Worm (Caenorhabditis elegans) whole organism, young adult: ENCODE results near the gene twk-44.

Experiments
- B0035.1 ChIP-seq: sonication (generic microtip); optimal IDR thresholded peaks from 2 replicates; lab custom pipeline; 2016; ENCODE audit warnings: missing genetic modification characterization, mild to moderate bottlenecking, missing compliant biosample characterization, missing genotype, missing genetic modification reagents
- D2030.7 ChIP-seq: fragments of 200-800 bp; sonication (Bioruptor generic); IDR thresholded peaks from 2 replicates; pipeline ENCODE4 v1.3.6; 2022; ENCODE audit warnings: missing genetic modification reagents, missing genetic modification characterization, missing compliant biosample characterization
- T07F8.4 ChIP-seq: sonication (generic microtip); optimal IDR thresholded peaks from 2 replicates; lab custom pipeline; 2016; ENCODE audit warnings: mild to moderate bottlenecking, missing genetic modification characterization, moderate library complexity, missing compliant biosample characterization
- T26A5.8 ChIP-seq: sonication (generic microtip); optimal IDR thresholded peaks from 2 replicates; lab custom pipeline; 2016; ENCODE audit warnings: missing genetic modification characterization, missing compliant biosample characterization
- Y53F4B.3 ChIP-seq: fragments of 200-800 bp; sonication (Bioruptor generic); IDR thresholded peaks from 2 replicates; pipeline ENCODE4 v1.3.6; 2022; ENCODE audit warnings: missing genetic modification reagents, missing genetic modification characterization, missing compliant biosample characterization
- Y53G8AR.9 ChIP-seq: fragments of 200-800 bp; sonication (Bioruptor generic); conservative IDR thresholded peaks from 2 replicates; pipeline ENCODE4 v1.3.6; 2022; ENCODE audit warnings: missing genetic modification reagents, missing genetic modification characterization, missing compliant biosample characterization
- Y79H2A.3 ChIP-seq: fragments of 200-800 bp; sonication (Bioruptor generic); conservative IDR thresholded peaks from 2 replicates; pipeline ENCODE4 v1.3.6; 2022; ENCODE audit warnings: missing genetic modification reagents, missing genetic modification characterization, missing compliant biosample characterization
- atf-7 ChIP-seq: sonication (generic microtip); optimal IDR thresholded peaks from 2 replicates; lab custom pipeline; 2017; ENCODE audit warnings: mild to moderate bottlenecking, missing genetic modification characterization, missing compliant biosample characterization
- athp-1 ChIP-seq: sonication (generic microtip); optimal IDR thresholded peaks from 2 replicates; lab custom pipeline; 2017; ENCODE audit warnings: mild to moderate bottlenecking, missing genetic modification characterization, missing compliant biosample characterization
- attf-3 ChIP-seq: fragments of 200-800 bp; sonication (Bioruptor generic); conservative IDR thresholded peaks from 2 replicates; pipeline ENCODE4 v1.3.6; 2022; ENCODE audit warnings: missing genetic modification reagents, missing genetic modification characterization, missing compliant biosample characterization
- ccch-3 ChIP-seq: fragments of 200-800 bp; sonication (Bioruptor generic); optimal IDR thresholded peaks from 2 replicates; lab custom pipeline; 2018; ENCODE audit warnings: mild to moderate bottlenecking, missing genetic modification characterization, missing compliant biosample characterization
- cebp-1 ChIP-seq, 2 experiments: fragments of 200-800 bp in 1 of 2; sonication (Bioruptor generic) in 1 of 2; sonication (generic microtip) in 1 of 2; IDR thresholded peaks in 1 of 2; optimal IDR thresholded peaks in 1 of 2; 2 replicates each; pipeline versions ENCODE4 v1.3.6 to Lab custom; 2017 to 2022; ENCODE audit warnings: missing compliant biosample characterization in 2 of 2, missing genetic modification characterization in 2 of 2, mild to moderate bottlenecking in 1 of 2, missing genetic modification reagents in 1 of 2, moderate library complexity in 1 of 2
- ceh-27 ChIP-seq: fragments of 200-800 bp; sonication (Bioruptor generic); optimal IDR thresholded peaks from 2 replicates; lab custom pipeline; 2018; ENCODE audit warnings: mild to moderate bottlenecking, missing genetic modification characterization, moderate library complexity, missing compliant biosample characterization
- ceh-40 ChIP-seq: fragments of 200-800 bp; sonication (Bioruptor generic); IDR thresholded peaks from 2 replicates; pipeline ENCODE4 v1.3.6; 2022; ENCODE audit warnings: missing genetic modification characterization, missing compliant biosample characterization
- dox-1 ChIP-seq: fragments of 200-800 bp; sonication (Bioruptor generic); IDR thresholded peaks from 2 replicates; pipeline ENCODE4 v1.3.6; 2022; ENCODE audit warnings: missing genetic modification reagents, missing genetic modification characterization, missing compliant biosample characterization
- dpff-1 ChIP-seq: sonication (generic microtip); optimal IDR thresholded peaks from 2 replicates; lab custom pipeline; 2017; ENCODE audit warnings: mild to moderate bottlenecking, missing genetic modification characterization, missing compliant biosample characterization
- dpl-1 ChIP-seq: fragments of 150-350 bp; optimal IDR thresholded peaks from 2 replicates; lab custom pipeline; 2014; ENCODE audit warnings: missing biosample characterization, missing genetic modification reagents, missing genetic modification characterization
- fkh-3 ChIP-seq: sonication (generic microtip); optimal IDR thresholded peaks from 2 replicates; lab custom pipeline; 2016; ENCODE audit warnings: mild to moderate bottlenecking, missing genetic modification characterization, missing compliant biosample characterization
- gei-17 ChIP-seq: fragments of 200-800 bp; sonication (Bioruptor generic); optimal IDR thresholded peaks from 2 replicates; lab custom pipeline; 2018; ENCODE audit warnings: mild to moderate bottlenecking, missing genetic modification characterization, missing compliant biosample characterization
- him-1 ChIP-seq: sonication (generic microtip); optimal IDR thresholded peaks from 2 replicates; lab custom pipeline; 2016; ENCODE audit warnings: missing genotype, missing genetic modification reagents, missing genetic modification characterization, missing compliant biosample characterization
- hmg-1.2 ChIP-seq: fragments of 200-800 bp; sonication (Bioruptor generic); IDR thresholded peaks from 2 replicates; pipeline ENCODE4 v1.3.6; 2022; ENCODE audit warnings: missing genetic modification reagents, missing genetic modification characterization, missing compliant biosample characterization
- hmg-20 ChIP-seq: fragments of 200-800 bp; sonication (Bioruptor generic); IDR thresholded peaks from 2 replicates; pipeline ENCODE4 v1.3.6; 2022; ENCODE audit warnings: missing genetic modification reagents, missing genetic modification characterization, missing compliant biosample characterization
- hrde-1 ChIP-seq: sonication (generic microtip); optimal IDR thresholded peaks from 2 replicates; lab custom pipeline; 2016; ENCODE audit warnings: missing genetic modification characterization, mild to moderate bottlenecking, missing compliant biosample characterization, moderate library complexity, missing genotype, missing genetic modification reagents, borderline replicate concordance
- lag-1 ChIP-seq: fragments of 200-800 bp; sonication (Bioruptor generic); IDR thresholded peaks from 2 replicates; pipeline ENCODE4 v1.3.6; 2022; ENCODE audit warnings: missing genetic modification reagents, missing genetic modification characterization, missing compliant biosample characterization
- let-607 ChIP-seq, 2 experiments: fragments of 200-800 bp in 1 of 2; sonication (Bioruptor generic) in 1 of 2; sonication (generic microtip) in 1 of 2; optimal IDR thresholded peaks; 2 replicates each; lab custom pipeline; 2016 to 2018; ENCODE audit warnings: mild to moderate bottlenecking in 2 of 2, missing compliant biosample characterization in 2 of 2, missing genetic modification characterization in 2 of 2, moderate library complexity in 2 of 2, missing genotype in 1 of 2
- lin-35 ChIP-seq, 3 experiments: fragments of 150-350 bp in 2 of 3; sonication (generic microtip) in 1 of 3; optimal IDR thresholded peaks; 2 replicates each; lab custom pipeline; 2014 to 2018; ENCODE audit warnings: missing biosample characterization in 3 of 3, missing genetic modification characterization in 3 of 3, missing genetic modification reagents in 3 of 3
- mel-28 ChIP-seq: sonication (generic microtip); optimal IDR thresholded peaks from 2 replicates; lab custom pipeline; 2016; ENCODE audit warnings: borderline replicate concordance, mild to moderate bottlenecking, missing genetic modification characterization, missing compliant biosample characterization
- nhr-80 ChIP-seq: sonication (generic microtip); optimal IDR thresholded peaks from 2 replicates; lab custom pipeline; 2016; ENCODE audit warnings: missing genetic modification characterization, missing compliant biosample characterization
- nhr-90 ChIP-seq: sonication (generic microtip); optimal IDR thresholded peaks from 2 replicates; lab custom pipeline; 2016; ENCODE audit warnings: missing genotype, mild to moderate bottlenecking, missing genetic modification characterization, missing compliant biosample characterization
- pbrm-1 ChIP-seq: fragments of 200-800 bp; sonication (Bioruptor generic); IDR thresholded peaks from 2 replicates; pipeline ENCODE4 v1.3.6; 2022; ENCODE audit warnings: missing genetic modification reagents, missing genetic modification characterization, missing compliant biosample characterization
- pha-4 ChIP-seq: fragments of 150-350 bp; sonication (generic microtip); optimal IDR thresholded peaks from 2 replicates; lab custom pipeline; 2014; ENCODE audit warnings: missing biosample characterization, missing genetic modification reagents, missing genetic modification characterization
- rcor-1 ChIP-seq: fragments of 200-800 bp; sonication (Bioruptor generic); IDR thresholded peaks from 2 replicates; pipeline ENCODE4 v1.3.6; 2022; ENCODE audit warnings: missing genetic modification reagents, missing genetic modification characterization, missing compliant biosample characterization
- sea-2 ChIP-seq: fragments of 200-800 bp; sonication (Bioruptor generic); IDR thresholded peaks from 2 replicates; pipeline ENCODE4 v1.3.6; 2022; ENCODE audit warnings: missing genetic modification characterization, missing compliant biosample characterization
- snpc-1.1 ChIP-seq: sonication (generic microtip); optimal IDR thresholded peaks from 2 replicates; lab custom pipeline; 2017; ENCODE audit warnings: missing genetic modification characterization, mild to moderate bottlenecking, missing compliant biosample characterization, antibody characterized with exemption, moderate library complexity, missing genotype, missing genetic modification reagents; ENCODE audit not compliant: insufficient read depth
- snpc-3.4 ChIP-seq: sonication (generic microtip); optimal IDR thresholded peaks from 2 replicates; lab custom pipeline; 2017; ENCODE audit warnings: missing genetic modification characterization, mild to moderate bottlenecking, missing compliant biosample characterization, antibody characterized with exemption, moderate library complexity, missing genotype, missing genetic modification reagents
- somi-1 ChIP-seq: fragments of 200-800 bp; sonication (Bioruptor generic); optimal IDR thresholded peaks from 2 replicates; lab custom pipeline; 2018; ENCODE audit warnings: mild to moderate bottlenecking, missing genetic modification characterization, missing compliant biosample characterization
- tbp1 ChIP-seq: fragments of 200-800 bp; sonication (Bioruptor generic); optimal IDR thresholded peaks from 2 replicates; lab custom pipeline; 2018; ENCODE audit warnings: mild to moderate bottlenecking, missing genetic modification characterization, missing compliant biosample characterization
- tbx-9 ChIP-seq: sonication (generic microtip); optimal IDR thresholded peaks from 2 replicates; lab custom pipeline; 2016; ENCODE audit warnings: borderline replicate concordance, missing genetic modification characterization, inconsistent platforms, missing compliant biosample characterization
- unc-130 ChIP-seq: sonication (generic microtip); optimal IDR thresholded peaks from 2 replicates; lab custom pipeline; 2016; ENCODE audit warnings: missing genetic modification reagents, missing genetic modification characterization, missing compliant biosample characterization
- ztf-26 ChIP-seq: sonication (generic microtip); optimal IDR thresholded peaks from 2 replicates; lab custom pipeline; 2017; ENCODE audit warnings: missing genetic modification characterization, missing compliant biosample characterization
- ztf-3 ChIP-seq: fragments of 200-800 bp; sonication (Bioruptor generic); optimal IDR thresholded peaks from 2 replicates; lab custom pipeline; 2018; ENCODE audit warnings: mild to moderate bottlenecking, missing genetic modification characterization, missing compliant biosample characterization

The twk-44 gene

ce11 chrX:11662069-11662468 lies 35.2 kb upstream of the twk-44 start:
- TF ChIP-seq athp-1 (tag; lab: Kevin White, UChicago) (no peak), hmg-20 (no peak), attf-3 (GFP tag; lab: Robert Waterston, UW) (no peak), tbx-9 (tag; lab: Kevin White, UChicago) (no peak), cebp-1 (GFP tag; IDR thresholded peaks at IDR 0.05; lab: Robert Waterston, UW) (no peak), cebp-1 (tag; optimal IDR thresholded peaks at IDR 0.05; lab: Kevin White, UChicago) (peak; percentile 31), T07F8.4 (tag; lab: Kevin White, UChicago) (no peak)
- TF ChIP-seq, all 124 proteins: peak for 1

ce11 chrX:11661625-11662024 lies 34.7 kb upstream of the twk-44 start, which contains the start of gene sfxn-1.5:
sfxn-1.5 (minus strand) TSS chrX:11661660.
- TF ChIP-seq T26A5.8 (tag; lab: Kevin White, UChicago) = no peak
- TF ChIP-seq Y53G8AR.9 (GFP tag; lab: Robert Waterston, UW) = no peak
- TF ChIP-seq fkh-3 (tag; lab: Kevin White, UChicago) = no peak
- no peak for TF ChIP-seq ztf-3
- TF ChIP-seq unc-130 = no peak
- no peak for TF ChIP-seq somi-1 (GFP tag; lab: Kevin White, UChicago)
- no peak for TF ChIP-seq lag-1 (GFP tag; lab: Robert Waterston, UW)
- TF ChIP-seq ztf-26 (tag; lab: Kevin White, UChicago) = no peak
- no peak for TF ChIP-seq rcor-1
- TF ChIP-seq B0035.1 (tag; lab: Kevin White, UChicago) = no peak
- TF ChIP-seq attf-3 (GFP tag; lab: Robert Waterston, UW) = no peak
- no peak for TF ChIP-seq Y79H2A.3 (GFP tag; lab: Robert Waterston, UW)
- no peak for TF ChIP-seq hrde-1
- no peak for TF ChIP-seq pbrm-1 (GFP tag; lab: Robert Waterston, UW)
- no peak for TF ChIP-seq athp-1 (tag; lab: Kevin White, UChicago)
- TF ChIP-seq him-1 = no peak
- TF ChIP-seq sea-2 = no peak
- no peak for TF ChIP-seq nhr-90
- TF ChIP-seq tbp1 (GFP tag; lab: Kevin White, UChicago) = peak; percentile 7
- TF ChIP-seq ccch-3 (GFP tag; lab: Kevin White, UChicago) = no peak
- TF ChIP-seq dox-1 = peak; percentile 35; the same call in 1 of the 2 replicates
- no peak for TF ChIP-seq dpff-1 (tag; lab: Kevin White, UChicago)
- TF ChIP-seq gei-17 (GFP tag; lab: Kevin White, UChicago) = no peak
- TF ChIP-seq D2030.7 = no peak
- peak; percentile 31 for TF ChIP-seq atf-7 (tag; lab: Kevin White, UChicago)
- TF ChIP-seq Y53F4B.3 (GFP tag; lab: Robert Waterston, UW) = no peak
- TF ChIP-seq let-607 (tag; optimal IDR thresholded peaks at IDR 0.05; lab: Kevin White, UChicago) = peak in 1 of 2 experiments; percentile 50
- no peak for TF ChIP-seq mel-28
- no peak for TF ChIP-seq snpc-3.4 (tag; lab: Kevin White, UChicago)
- no peak for TF ChIP-seq pha-4 (tag; lab: Kevin White, UChicago)
- peak; percentile 94 for TF ChIP-seq nhr-80 (tag; lab: Kevin White, UChicago)
- no peak for TF ChIP-seq dpl-1 (GFP tag; lab: Kevin White, UChicago)
- no peak for TF ChIP-seq hmg-1.2
- no peak for TF ChIP-seq ceh-40 (GFP tag; lab: Robert Waterston, UW)
- TF ChIP-seq lin-35 (GFP tag; optimal IDR thresholded peaks at IDR 0.05; lab: Kevin White, UChicago) = no peak
- no peak for TF ChIP-seq tbx-9 (tag; lab: Kevin White, UChicago)
- no peak for TF ChIP-seq ceh-27
- no peak for TF ChIP-seq snpc-1.1 (tag; lab: Kevin White, UChicago)
